Worm (Caenorhabditis elegans): ENCODE measurements around the gene srh-272.

ce11 chrV:2848290-2848937, 14.7 kb upstream of the srh-272 start, which contains the start of gene srj-49:
- no peak for TF ChIP-seq nhr-2 (tag; optimal IDR thresholded peaks at IDR 0.05)
- no peak for TF ChIP-seq lsy-2 (tag; optimal IDR thresholded peaks at IDR 0.05)
- TF ChIP-seq ztf-11 (tag; optimal IDR thresholded peaks at IDR 0.05), result no peak
- no peak for TF ChIP-seq pha-4 (tag; optimal IDR thresholded peaks at IDR 0.05)
- no peak for TF ChIP-seq sem-2 (GFP tag; optimal IDR thresholded peaks at IDR 0.05)
- TF ChIP-seq ces-1 (GFP tag; optimal IDR thresholded peaks at IDR 0.05), result no peak
- no peak for TF ChIP-seq nhr-28 (tag; optimal IDR thresholded peaks at IDR 0.05)
- no peak for TF ChIP-seq snpc-4 (tag; optimal IDR thresholded peaks at IDR 0.05)
- no peak for TF ChIP-seq lin-13 (tag; optimal IDR thresholded peaks at IDR 0.05)

All from whole organism, mixed stage, embryonic.